Worm (Caenorhabditis elegans): ENCODE data around the gene C28C12.12.

ce11 chrIV:8519949-8520348 lies 23.8 kb upstream of the C28C12.12 start:
- TF ChIP-seq B0310.2 (tag; optimal IDR thresholded peaks at IDR 0.05) (no peak), ama-1 (optimal IDR thresholded peaks at IDR 0.05) (no peak), tbx-11 (GFP tag; IDR thresholded peaks at IDR 0.05) (no peak), flt-1 (GFP tag; IDR thresholded peaks at IDR 0.05) (no peak), ceh-13 (GFP tag; optimal IDR thresholded peaks at IDR 0.05) (no peak), hmbx-1 (tag; optimal IDR thresholded peaks at IDR 0.05) (no peak), ceh-36 (tag; optimal IDR thresholded peaks at IDR 0.05) (no peak), tra-4 (tag; optimal IDR thresholded peaks at IDR 0.05) (no peak), F13C5.2 (tag; optimal IDR thresholded peaks at IDR 0.05) (no peak), aly-1 (tag; optimal IDR thresholded peaks at IDR 0.05) (no peak), hmg-4 (GFP tag; optimal IDR thresholded peaks at IDR 0.05) (no peak)

Measured in whole organism, early embryonic.